Fruit fly (Drosophila melanogaster): ENCODE measurements around the gene CG12746.

Gene CG12746

dm6 chr3R:5564775-5565190, at the start of gene CG12746, which contains the start of gene CG14671 (continued):
- peak in 1 of 2 experiments; percentile 18 for TF ChIP-seq Pdp1 (GFP tag; optimal IDR thresholded peaks at IDR 0.05)
- peak in 1 of 2 experiments; percentile 94 for TF ChIP-seq insv (GFP tag; optimal IDR thresholded peaks at IDR 0.05)
- peak; percentile 39 for TF ChIP-seq CG2712 (tag; optimal IDR thresholded peaks at IDR 0.05)
- TF ChIP-seq nerfin-2 (GFP tag; IDR thresholded peaks at IDR 0.05; ENCODE audit: partially characterized antibody) = peak; percentile 36; the same call in 1 of the 2 replicates
- TF ChIP-seq CG12659 (GFP tag; optimal IDR thresholded peaks at IDR 0.05) = peak; percentile 15
- TF ChIP-seq Nf-YC (tag; optimal IDR thresholded peaks at IDR 0.05) = peak; percentile 66
- TF ChIP-seq Dll (GFP tag; IDR thresholded peaks at IDR 0.05; ENCODE audit: partially characterized antibody) = peak; percentile 51; the same call in 2 of the 4 replicates
- no peak for TF ChIP-seq cad (GFP tag; optimal IDR thresholded peaks at IDR 0.05)
- no peak for TF ChIP-seq CG5245 (GFP tag; optimal IDR thresholded peaks at IDR 0.05)
- TF ChIP-seq CG30020 (tag; optimal IDR thresholded peaks at IDR 0.05) = peak; percentile 28
- peak; percentile 31 for TF ChIP-seq CG34376 (GFP tag; optimal IDR thresholded peaks at IDR 0.05)
- peak; percentile 39; the same call in 1 of the 2 replicates for TF ChIP-seq Scr (GFP tag; IDR thresholded peaks at IDR 0.05; ENCODE audit: partially characterized antibody)
- TF ChIP-seq dmrt11E (tag; optimal IDR thresholded peaks at IDR 0.05) = no peak
- no peak for TF ChIP-seq Trl (optimal IDR thresholded peaks at IDR 0.05)
- TF ChIP-seq Trl (GFP tag; optimal IDR thresholded peaks at IDR 0.05) = no peak
- peak; percentile 22 for TF ChIP-seq CG12299 (tag; optimal IDR thresholded peaks at IDR 0.05)
- peak; percentile 34 for TF ChIP-seq nmo (GFP tag; optimal IDR thresholded peaks at IDR 0.05)
- peak; percentile 22 for TF ChIP-seq phol (tag; optimal IDR thresholded peaks at IDR 0.05)
- no peak for TF ChIP-seq esg (GFP tag; conservative IDR thresholded peaks at IDR 0.05)
- peak; percentile 35 for TF ChIP-seq stwl (tag; optimal IDR thresholded peaks at IDR 0.05)
- 0 out of 3 replicates have a peak, but pooled peaks have one; percentile 13 for TF ChIP-seq Opbp (GFP tag; IDR thresholded peaks at IDR 0.05; ENCODE audit: partially characterized antibody)
- TF ChIP-seq CG9797 (GFP tag; optimal IDR thresholded peaks at IDR 0.05) = peak; percentile 30
- no peak for TF ChIP-seq Blimp-1 (GFP tag; optimal IDR thresholded peaks at IDR 0.05)
- TF ChIP-seq Sin3A (optimal IDR thresholded peaks at IDR 0.05) = peak; percentile 62
- no peak for TF ChIP-seq CG12391 (tag; optimal IDR thresholded peaks at IDR 0.05)
- TF ChIP-seq klu (GFP tag; IDR thresholded peaks at IDR 0.05) = no peak
- TF ChIP-seq bbx (GFP tag; IDR thresholded peaks at IDR 0.05; ENCODE audit: partially characterized antibody) = peak; percentile 29; the same call in 1 of the 2 replicates
- TF ChIP-seq CG4404 (GFP tag; IDR thresholded peaks at IDR 0.05) = no peak
- peak; percentile 39 for TF ChIP-seq kah (GFP tag; optimal IDR thresholded peaks at IDR 0.05)
- peak; percentile 7 for TF ChIP-seq Elba2 (GFP tag; optimal IDR thresholded peaks at IDR 0.05)
- no peak for TF ChIP-seq CG8281 (tag; optimal IDR thresholded peaks at IDR 0.05)
- no peak for TF ChIP-seq CG10321 (GFP tag; IDR thresholded peaks at IDR 0.05)
- no peak for TF ChIP-seq Atf6 (GFP tag; IDR thresholded peaks at IDR 0.05)
- 0 out of 3 replicates have a peak, but pooled peaks have one; percentile 27 for TF ChIP-seq CG34224 (GFP tag; IDR thresholded peaks at IDR 0.05; ENCODE audit: partially characterized antibody)
- TF ChIP-seq CG14710 (tag; optimal IDR thresholded peaks at IDR 0.05) = peak; percentile 18
- TF ChIP-seq CG3847 (GFP tag; IDR thresholded peaks at IDR 0.05) = 0 out of 2 replicates have a peak, but pooled peaks have one; percentile 18
- no peak for TF ChIP-seq CG18764 (GFP tag; optimal IDR thresholded peaks at IDR 0.05)
- TF ChIP-seq MBD-R2 (GFP tag; IDR thresholded peaks at IDR 0.05) = peak; percentile 88
- TF ChIP-seq Aef1 (GFP tag; IDR thresholded peaks at IDR 0.05) = 0 out of 3 replicates have a peak, but pooled peaks have one; percentile 21
- peak; percentile 46 for TF ChIP-seq ewg (GFP tag; optimal IDR thresholded peaks at IDR 0.05)
- peak; percentile 79 for TF ChIP-seq sens (GFP tag)
- TF ChIP-seq nom (GFP tag; optimal IDR thresholded peaks at IDR 0.05) = peak; percentile 4
- TF ChIP-seq gem (tag; optimal IDR thresholded peaks at IDR 0.05) = no peak
- no peak for TF ChIP-seq Gug (GFP tag; IDR thresholded peaks at IDR 0.05)
- TF ChIP-seq mirr (GFP tag; optimal IDR thresholded peaks at IDR 0.05) = peak; percentile 22
- TF ChIP-seq HmgZ (tag; optimal IDR thresholded peaks at IDR 0.05) = peak; percentile 34
- TF ChIP-seq Sry-δ (GFP tag; optimal IDR thresholded peaks at IDR 0.05) = peak; percentile 4
- TF ChIP-seq Dref (GFP tag; IDR thresholded peaks at IDR 0.05) = peak; percentile 81
- TF ChIP-seq row (GFP tag; IDR thresholded peaks at IDR 0.05) = 0 out of 3 replicates have a peak, but pooled peaks have one; percentile 17
- TF ChIP-seq trem (tag; optimal IDR thresholded peaks at IDR 0.05) = peak; percentile 99

Measured in whole organism, embryonic.